Fruit fly (Drosophila melanogaster) whole organism, embryonic: ENCODE data around the gene CG43886.

Source experiments
- BEAF-32 ChIP-seq: fragments of 200-800 bp; sonication (Bioruptor generic); optimal IDR thresholded peaks from 3 replicates; lab custom pipeline; 2017; ENCODE audit warnings: missing biosample characterization, missing genetic modification characterization, mild to moderate bottlenecking, moderate library complexity, missing genetic modification reagents
- Bdp1 ChIP-seq: fragments of 200-800 bp; sonication (Bioruptor generic); optimal IDR thresholded peaks from 3 replicates; lab custom pipeline; 2016; ENCODE audit warnings: missing biosample characterization, missing genetic modification characterization
- C15 ChIP-seq: fragments of 200-800 bp; sonication (Bioruptor generic); IDR thresholded peaks from 3 replicates; pipeline ENCODE4 v1.3.6; 2022; ENCODE audit warnings: missing biosample characterization, missing genetic modification characterization
- CG10321 ChIP-seq: fragments of 200-800 bp; sonication (Bioruptor generic); IDR thresholded peaks from 2 replicates; pipeline ENCODE4 v1.3.6; 2022; ENCODE audit warnings: missing biosample characterization, missing genetic modification characterization
- CG10654 ChIP-seq: fragments of 200-800 bp; sonication (Bioruptor generic); optimal IDR thresholded peaks from 2 replicates; lab custom pipeline; 2016; ENCODE audit warnings: missing biosample characterization, missing genetic modification characterization
- CG11093 ChIP-seq: fragments of 200-800 bp; sonication (Bioruptor generic); IDR thresholded peaks from 3 replicates; pipeline ENCODE4 v1.3.6; 2022; ENCODE audit warnings: missing biosample characterization, missing genetic modification characterization
- CG11560 ChIP-seq: fragments of 200-800 bp; sonication (Bioruptor generic); IDR thresholded peaks from 3 replicates; pipeline ENCODE4 v1.3.6; 2022; ENCODE audit warnings: missing biosample characterization, missing genetic modification characterization
- CG11695 ChIP-seq: fragments of 200-800 bp; sonication (Bioruptor generic); IDR thresholded peaks from 3 replicates; pipeline ENCODE4 v1.3.6; 2022; ENCODE audit warnings: missing biosample characterization, missing genetic modification characterization
- CG1603 ChIP-seq: fragments of 200-800 bp; sonication (Bioruptor generic); optimal IDR thresholded peaks from 2 replicates; lab custom pipeline; 2019; ENCODE audit warnings: missing biosample characterization, mild to moderate bottlenecking, missing genetic modification characterization, moderate library complexity
- CG16863 ChIP-seq: fragments of 200-800 bp; sonication (Bioruptor generic); optimal IDR thresholded peaks from 3 replicates; lab custom pipeline; 2016; ENCODE audit warnings: missing biosample characterization, missing genetic modification characterization
- CG17186 ChIP-seq: fragments of 200-800 bp; sonication (Bioruptor generic); optimal IDR thresholded peaks from 3 replicates; lab custom pipeline; 2017; ENCODE audit warnings: missing biosample characterization, missing genetic modification reagents, missing genetic modification characterization
- CG2120 ChIP-seq: fragments of 200-800 bp; sonication (Bioruptor generic); optimal IDR thresholded peaks from 3 replicates; lab custom pipeline; 2016; ENCODE audit warnings: missing biosample characterization, missing genetic modification characterization
- CG3163 ChIP-seq: fragments of 200-800 bp; sonication (Bioruptor generic); optimal IDR thresholded peaks from 3 replicates; lab custom pipeline; 2016; ENCODE audit warnings: missing biosample characterization, missing genetic modification characterization
- CG34422 ChIP-seq: fragments of 200-800 bp; sonication (Bioruptor generic); IDR thresholded peaks from 3 replicates; pipeline ENCODE4 v1.3.6; 2022; ENCODE audit warnings: missing biosample characterization, missing genetic modification characterization
- CG4404 ChIP-seq: fragments of 200-800 bp; sonication (Bioruptor generic); IDR thresholded peaks from 2 replicates; pipeline ENCODE4 v1.3.6; 2022; ENCODE audit warnings: missing biosample characterization, missing genetic modification characterization
- CG6272 ChIP-seq: fragments of 200-800 bp; sonication (Bioruptor generic); IDR thresholded peaks from 2 replicates; pipeline ENCODE4 v1.3.6; 2022; ENCODE audit warnings: missing biosample characterization, missing genetic modification characterization
- CG7556 ChIP-seq: fragments of 200-800 bp; sonication (Bioruptor generic); optimal IDR thresholded peaks from 2 replicates; lab custom pipeline; 2017; ENCODE audit warnings: missing biosample characterization, mild to moderate bottlenecking, missing genetic modification characterization
- CG7987 ChIP-seq: fragments of 200-800 bp; sonication (Bioruptor generic); optimal IDR thresholded peaks from 2 replicates; lab custom pipeline; 2018; ENCODE audit warnings: missing biosample characterization, mild to moderate bottlenecking, missing genetic modification characterization, moderate library complexity
- CG9215 ChIP-seq: fragments of 200-800 bp; sonication (Bioruptor generic); IDR thresholded peaks from 2 replicates; pipeline ENCODE4 v1.3.6; 2022; ENCODE audit warnings: missing biosample characterization, missing genetic modification characterization
- CG9876 ChIP-seq: fragments of 200-800 bp; sonication (Bioruptor generic); optimal IDR thresholded peaks from 2 replicates; lab custom pipeline; 2016; ENCODE audit warnings: missing biosample characterization, missing genetic modification characterization
- Ets65A ChIP-seq: fragments of 200-800 bp; sonication (Bioruptor generic); peaks from one replicate; lab custom pipeline; 2016; ENCODE audit warnings: missing biosample characterization, missing genetic modification characterization
- Fer1 ChIP-seq: fragments of 200-800 bp; sonication (Bioruptor generic); optimal IDR thresholded peaks from 2 replicates; lab custom pipeline; 2017; ENCODE audit warnings: missing biosample characterization, mild to moderate bottlenecking, missing genetic modification characterization
- H15 ChIP-seq: fragments of 200-800 bp; sonication (Bioruptor generic); IDR thresholded peaks from 3 replicates; pipeline ENCODE4 v1.3.6; 2022; ENCODE audit warnings: missing biosample characterization, missing genetic modification characterization
- H2.0 ChIP-seq: fragments of 200-800 bp; sonication (Bioruptor generic); IDR thresholded peaks from 2 replicates; pipeline ENCODE4 v1.3.6; 2022; ENCODE audit warnings: missing biosample characterization, missing genetic modification characterization
- HmgD ChIP-seq: fragments of 200-800 bp; sonication (Bioruptor generic); optimal IDR thresholded peaks from 3 replicates; lab custom pipeline; 2016; ENCODE audit warnings: missing biosample characterization, missing genetic modification characterization
- MBD-R2 ChIP-seq: fragments of 200-800 bp; sonication (Bioruptor generic); IDR thresholded peaks from 2 replicates; pipeline ENCODE4 v1.3.6; 2022; ENCODE audit warnings: missing biosample characterization, missing genetic modification characterization
- Neu2 ChIP-seq: fragments of 200-800 bp; sonication (Bioruptor generic); optimal IDR thresholded peaks from 3 replicates; lab custom pipeline; 2016; ENCODE audit warnings: missing biosample characterization, missing genetic modification characterization, borderline replicate concordance
- NfI ChIP-seq: fragments of 200-800 bp; sonication (Bioruptor generic); optimal IDR thresholded peaks from 3 replicates; lab custom pipeline; 2018; ENCODE audit warnings: missing biosample characterization, mild to moderate bottlenecking, missing genetic modification characterization, moderate library complexity
- Oaz ChIP-seq: fragments of 200-800 bp; sonication (Bioruptor generic); IDR thresholded peaks from 2 replicates; pipeline ENCODE4 v1.3.6; 2022; ENCODE audit warnings: missing biosample characterization, missing genetic modification characterization
- PHDP ChIP-seq: fragments of 200-800 bp; sonication (Bioruptor generic); optimal IDR thresholded peaks from 3 replicates; lab custom pipeline; 2018; ENCODE audit warnings: missing biosample characterization, mild to moderate bottlenecking, missing genetic modification characterization, moderate library complexity
- TFAM ChIP-seq: fragments of 200-800 bp; sonication (Bioruptor generic); optimal IDR thresholded peaks from 2 replicates; lab custom pipeline; 2017; ENCODE audit warnings: missing biosample characterization, missing genetic modification characterization, inconsistent platforms
- Taf1 ChIP-seq: fragments of 200-800 bp; sonication (Bioruptor generic); IDR thresholded peaks from 2 replicates; pipeline ENCODE4 v1.3.6; 2022; ENCODE audit warnings: missing biosample characterization, missing genetic modification characterization
- ap ChIP-seq: fragments of 200-800 bp; sonication (Bioruptor generic); IDR thresholded peaks from 2 replicates; pipeline ENCODE4 v1.3.6; 2022; ENCODE audit warnings: missing biosample characterization, missing genetic modification characterization
- danr ChIP-seq: fragments of 200-800 bp; sonication (Bioruptor generic); IDR thresholded peaks from 2 replicates; pipeline ENCODE4 v1.3.6; 2022; ENCODE audit warnings: missing biosample characterization, missing genetic modification characterization
- dm ChIP-seq: fragments of 200-800 bp; sonication (Bioruptor generic); optimal IDR thresholded peaks from 3 replicates; lab custom pipeline; 2016; ENCODE audit warnings: missing biosample characterization, missing genetic modification characterization
- eyg ChIP-seq: fragments of 200-800 bp; sonication (Bioruptor generic); optimal IDR thresholded peaks from 3 replicates; lab custom pipeline; 2016; ENCODE audit warnings: missing biosample characterization, missing genetic modification characterization
- fd3F ChIP-seq: fragments of 200-800 bp; sonication (Bioruptor generic); optimal IDR thresholded peaks from 2 replicates; lab custom pipeline; 2018; ENCODE audit warnings: missing biosample characterization, mild to moderate bottlenecking, missing genetic modification characterization, moderate library complexity
- fru ChIP-seq: fragments of >200 bp; optimal IDR thresholded peaks from 2 replicates; lab custom pipeline; 2017
- gcm ChIP-seq: fragments of 200-800 bp; sonication (Bioruptor generic); optimal IDR thresholded peaks from 2 replicates; lab custom pipeline; 2019; ENCODE audit warnings: missing biosample characterization, mild to moderate bottlenecking, missing genetic modification characterization, moderate library complexity
- h ChIP-seq: fragments of >200 bp; optimal IDR thresholded peaks from 2 replicates; lab custom pipeline; 2017
- hb ChIP-seq: fragments of 200-800 bp; sonication (Bioruptor generic); IDR thresholded peaks from 3 replicates; pipeline ENCODE4 v1.3.6; 2022; ENCODE audit warnings: missing biosample characterization, missing genetic modification characterization; ENCODE audit not compliant: partially characterized antibody
- hbn ChIP-seq: fragments of 200-800 bp; sonication (Bioruptor generic); IDR thresholded peaks from 2 replicates; pipeline ENCODE4 v1.3.6; 2022; ENCODE audit warnings: missing biosample characterization, missing genetic modification characterization; ENCODE audit not compliant: partially characterized antibody
- jigr1 ChIP-seq: fragments of 200-800 bp; sonication (Bioruptor generic); IDR thresholded peaks from 3 replicates; pipeline ENCODE4 v1.3.6; 2022; ENCODE audit warnings: missing biosample characterization, missing genetic modification characterization
- mld ChIP-seq: fragments of 200-800 bp; sonication (Bioruptor generic); IDR thresholded peaks from 3 replicates; pipeline ENCODE4 v1.3.6; 2022; ENCODE audit warnings: missing biosample characterization, missing genetic modification characterization; ENCODE audit not compliant: partially characterized antibody
- org-1 ChIP-seq: fragments of 200-800 bp; sonication (Bioruptor generic); optimal IDR thresholded peaks from 2 replicates; lab custom pipeline; 2017; ENCODE audit warnings: missing biosample characterization, missing genetic modification characterization
- otp ChIP-seq: fragments of 200-800 bp; sonication (Bioruptor generic); IDR thresholded peaks from 3 replicates; pipeline ENCODE4, ENCODE4 v1.3.6; 2022; ENCODE audit warnings: missing biosample characterization, missing genetic modification characterization
- p53 ChIP-seq: fragments of 200-800 bp; sonication (Bioruptor generic); optimal IDR thresholded peaks from 2 replicates; lab custom pipeline; 2016; ENCODE audit warnings: missing biosample characterization, missing genetic modification characterization
- row ChIP-seq: fragments of 200-800 bp; sonication (Bioruptor generic); IDR thresholded peaks from 3 replicates; pipeline ENCODE4 v1.3.6; 2022; ENCODE audit warnings: missing biosample characterization, missing genetic modification characterization
- sens-2 ChIP-seq: fragments of 200-800 bp; sonication (Bioruptor generic); IDR thresholded peaks from 2 replicates; pipeline ENCODE4 v1.3.6; 2022; ENCODE audit warnings: missing biosample characterization, missing genetic modification characterization
- wor ChIP-seq: fragments of 200-800 bp; sonication (Bioruptor generic); IDR thresholded peaks from 2 replicates; pipeline ENCODE4 v1.3.6; 2022; ENCODE audit warnings: missing biosample characterization, missing genetic modification characterization
- zfh1 ChIP-seq: fragments of 200-800 bp; sonication (Bioruptor generic); IDR thresholded peaks from 3 replicates; pipeline ENCODE4 v1.3.6; 2022; ENCODE audit warnings: missing biosample characterization, missing genetic modification characterization
- zfh2 ChIP-seq: fragments of 200-800 bp; sonication (Bioruptor generic); optimal IDR thresholded peaks from 2 replicates; lab custom pipeline; 2016; ENCODE audit warnings: missing biosample characterization, missing genetic modification characterization

Gene CG43886

DNA sequence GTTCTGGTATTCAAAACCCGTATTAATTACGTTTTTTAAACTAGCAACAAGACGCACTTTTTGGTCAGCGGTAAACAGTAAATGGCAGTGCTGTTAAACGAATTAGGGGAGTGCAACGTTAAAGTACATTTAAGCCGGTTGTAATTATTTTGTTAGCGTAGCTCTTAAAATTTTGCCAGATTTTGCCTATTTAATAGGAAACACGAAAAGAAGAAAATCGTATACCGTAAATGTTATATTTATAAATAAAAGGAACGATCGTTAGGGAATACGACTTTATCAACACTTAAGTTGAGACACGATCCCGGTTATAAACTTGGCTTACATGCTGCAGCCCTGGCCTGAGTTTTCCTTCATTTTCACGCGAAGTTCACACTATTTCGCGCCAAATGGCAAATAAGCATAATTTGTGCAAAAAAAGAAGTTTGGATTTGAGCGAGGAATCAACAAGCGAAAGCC, 22.1 kb downstream of the CG43886 start, which contains the start of the genes Setx and mus301 (continued):
- no peak for TF ChIP-seq TFAM (GFP tag; lab: Kevin White, UChicago)
- peak; percentile 88 for TF ChIP-seq HmgD (GFP tag; lab: Kevin White, UChicago)
- TF ChIP-seq h (lab: Kevin White, UChicago), result no peak
- peak; percentile 80 for TF ChIP-seq Bdp1 (GFP tag; lab: Kevin White, UChicago)
- peak; percentile 5 for TF ChIP-seq org-1 (GFP tag; lab: Kevin White, UChicago)
- no peak; the same call in 1 of the 2 replicates for TF ChIP-seq Taf1 (GFP tag; lab: Robert Waterston, UW)
- peak; percentile 80 for TF ChIP-seq CG9215 (GFP tag; lab: Robert Waterston, UW)
- peak; percentile 20; the same call in 1 of the 2 replicates for TF ChIP-seq ap (GFP tag; lab: Robert Waterston, UW)
- TF ChIP-seq Ets65A, result peak; percentile 99
- TF ChIP-seq CG9876 (GFP tag; lab: Kevin White, UChicago), result peak; percentile 81
- TF ChIP-seq otp (GFP tag; lab: Robert Waterston, UW), result no peak
- TF ChIP-seq CG11093 (GFP tag; lab: Robert Waterston, UW), result peak; percentile 48; the same call in 1 of the 3 replicates
- TF ChIP-seq fd3F (GFP tag; lab: Kevin White, UChicago), result peak; percentile 63
- 0 out of 2 replicates have a peak, but pooled peaks have one; percentile 35 for TF ChIP-seq CG10321 (GFP tag; lab: Robert Waterston, UW)
- TF ChIP-seq hbn (GFP tag; lab: Robert Waterston, UW), result no peak
- peak; percentile 65; the same call in 1 of the 3 replicates for TF ChIP-seq H15 (GFP tag; lab: Robert Waterston, UW)
- peak; percentile 96 for TF ChIP-seq MBD-R2 (GFP tag; lab: Robert Waterston, UW)
- TF ChIP-seq eyg, result no peak
- TF ChIP-seq CG1603 (tag; lab: Kevin White, UChicago), result peak; percentile 63
- TF ChIP-seq H2.0 (GFP tag; lab: Robert Waterston, UW), result peak; percentile 62
- TF ChIP-seq zfh2 (GFP tag; lab: Kevin White, UChicago), result peak; percentile 94
- TF ChIP-seq row (GFP tag; lab: Robert Waterston, UW), result peak; percentile 68
- TF ChIP-seq CG11560, result peak; percentile 60; the same call in 1 of the 3 replicates
- TF ChIP-seq PHDP, result no peak
- no peak for TF ChIP-seq hb
- TF ChIP-seq sens-2 (GFP tag; lab: Robert Waterston, UW), result no peak; the same call in 1 of the 2 replicates
- no peak for TF ChIP-seq Fer1
- TF ChIP-seq jigr1 (GFP tag; lab: Robert Waterston, UW), result no peak
- TF ChIP-seq CG10654, result peak; percentile 80
- TF ChIP-seq zfh1, result peak; percentile 73
- TF ChIP-seq CG2120 (GFP tag; lab: Kevin White, UChicago), result peak; percentile 94
- TF ChIP-seq danr (GFP tag; lab: Robert Waterston, UW), result peak; percentile 54; the same call in 1 of the 2 replicates
- peak; percentile 70 for TF ChIP-seq p53 (GFP tag; lab: Kevin White, UChicago)
- TF ChIP-seq BEAF-32, result peak; percentile 56
- peak; percentile 80 for TF ChIP-seq NfI (GFP tag; lab: Kevin White, UChicago)
- no peak for TF ChIP-seq fru
- peak; percentile 63; the same call in 2 of the 3 replicates for TF ChIP-seq CG34422 (GFP tag; lab: Robert Waterston, UW)
- peak; percentile 75 for TF ChIP-seq CG4404
- peak; percentile 59 for TF ChIP-seq Neu2 (GFP tag; lab: Kevin White, UChicago)
- peak; percentile 68 for TF ChIP-seq CG16863 (GFP tag; lab: Kevin White, UChicago)
- TF ChIP-seq CG7987, result peak; percentile 61
- TF ChIP-seq CG3163 (GFP tag; lab: Kevin White, UChicago), result peak; percentile 51
- TF ChIP-seq gcm (GFP tag; lab: Kevin White, UChicago), result no peak
- TF ChIP-seq CG6272 (GFP tag; lab: Robert Waterston, UW), result peak; percentile 73
- peak; percentile 80 for TF ChIP-seq dm (GFP tag; lab: Kevin White, UChicago)
- TF ChIP-seq C15, result 0 out of 3 replicates have a peak, but pooled peaks have one; percentile 28
- no peak for TF ChIP-seq mld (GFP tag; lab: Robert Waterston, UW)
- TF ChIP-seq CG17186, result peak; percentile 77
- no peak for TF ChIP-seq wor (GFP tag; lab: Robert Waterston, UW)
- 0 out of 2 replicates have a peak, but pooled peaks have one; percentile 20 for TF ChIP-seq Oaz (GFP tag; lab: Robert Waterston, UW)
- peak; percentile 75 for TF ChIP-seq CG7556 (GFP tag; lab: Kevin White, UChicago)
- peak; percentile 59 for TF ChIP-seq CG11695 (GFP tag; lab: Robert Waterston, UW)
